Fruit fly (Drosophila melanogaster): Measurements from ENCODE around the gene Gtpx.

Gtpx gene

dm6 chr3L:3325925-3326903 is at the start of gene Gtpx (continued):
- TF ChIP-seq CG15696 (tag; optimal IDR thresholded peaks at IDR 0.05) (no peak), ac (GFP tag; optimal IDR thresholded peaks at IDR 0.05) (no peak), CG7372 (GFP tag; IDR thresholded peaks at IDR 0.05) (no peak), wek (GFP tag; optimal IDR thresholded peaks at IDR 0.05) (no peak), Pdp1 (GFP tag; optimal IDR thresholded peaks at IDR 0.05) (peak; percentile 55 to 81), CG14965 (GFP tag; optimal IDR thresholded peaks at IDR 0.05; ENCODE audit: borderline replicate concordance) (no peak), bowl (GFP tag; IDR thresholded peaks at IDR 0.05) (no peak), ken (GFP tag; IDR thresholded peaks at IDR 0.05) (0 out of 3 replicates have a peak, but pooled peaks have one; percentile 4), ro (GFP tag; IDR thresholded peaks at IDR 0.05) (no peak), HLH3B (GFP tag; IDR thresholded peaks at IDR 0.05) (no peak), CG17385 (GFP tag; optimal IDR thresholded peaks at IDR 0.05) (peak; percentile 49), Neu2 (GFP tag; optimal IDR thresholded peaks at IDR 0.05; ENCODE audit: borderline replicate concordance) (no peak), H15 (GFP tag; IDR thresholded peaks at IDR 0.05) (no peak), CG17361 (GFP tag; IDR thresholded peaks at IDR 0.05) (peak; percentile 66; the same call in 2 of the 3 replicates), CG7556 (GFP tag; optimal IDR thresholded peaks at IDR 0.05) (peak; percentile 8), Lim3 (GFP tag; IDR thresholded peaks at IDR 0.05) (no peak), CG4404 (GFP tag; IDR thresholded peaks at IDR 0.05) (no peak), CG9437 (GFP tag; optimal IDR thresholded peaks at IDR 0.05) (no peak), dysf (GFP tag; IDR thresholded peaks at IDR 0.05) (peak; percentile 28; the same call in 1 of the 3 replicates), phol (tag; optimal IDR thresholded peaks at IDR 0.05) (peak; percentile 57), CG12071 (GFP tag; optimal IDR thresholded peaks at IDR 0.05) (no peak), CG15479 (GFP tag; optimal IDR thresholded peaks at IDR 0.05) (no peak), CG2129 (GFP tag; IDR thresholded peaks at IDR 0.05; ENCODE audit: partially characterized antibody) (no peak), mam (GFP tag; optimal IDR thresholded peaks at IDR 0.05) (peak; percentile 63), pum (GFP tag; optimal IDR thresholded peaks at IDR 0.05) (no peak), CG4282 (GFP tag; optimal IDR thresholded peaks at IDR 0.05) (no peak), row (GFP tag; IDR thresholded peaks at IDR 0.05) (peak; percentile 81), bsh (GFP tag; optimal IDR thresholded peaks at IDR 0.05) (peak; percentile 25 to 57), ssp (GFP tag; IDR thresholded peaks at IDR 0.05) (no peak), CG15073 (GFP tag; optimal IDR thresholded peaks at IDR 0.05) (no peak), bigmax (GFP tag; optimal IDR thresholded peaks at IDR 0.05) (no peak), CG16779 (GFP tag; IDR thresholded peaks at IDR 0.05) (no peak), Dll (GFP tag; IDR thresholded peaks at IDR 0.05; ENCODE audit: partially characterized antibody) (peak; percentile 51; the same call in 2 of the 4 replicates), Dek (tag; optimal IDR thresholded peaks at IDR 0.05) (peak; percentile 37), ranshi (GFP tag; IDR thresholded peaks at IDR 0.05) (no peak), CTCF (GFP tag; optimal IDR thresholded peaks at IDR 0.05) (no peak), CG18619 (GFP tag; optimal IDR thresholded peaks at IDR 0.05) (peak; percentile 46), Abd-B (GFP tag; optimal IDR thresholded peaks at IDR 0.05) (peak; percentile 76), Nf-YB (GFP tag; optimal IDR thresholded peaks at IDR 0.05) (no peak), ttk (GFP tag; IDR thresholded peaks at IDR 0.05) (no peak), Camta (GFP tag; optimal IDR thresholded peaks at IDR 0.05) (no peak), CG2120 (GFP tag; optimal IDR thresholded peaks at IDR 0.05) (peak; percentile 62), D19B (GFP tag; optimal IDR thresholded peaks at IDR 0.05) (no peak), CG10209 (GFP tag; optimal IDR thresholded peaks at IDR 0.05) (peak; percentile 25), cg (GFP tag; optimal IDR thresholded peaks at IDR 0.05) (peak; percentile 71), CG8765 (GFP tag; IDR thresholded peaks at IDR 0.05) (no peak), CG15601 (tag; optimal IDR thresholded peaks at IDR 0.05) (peak; percentile 48), CG2889 (GFP tag; IDR thresholded peaks at IDR 0.05) (no peak), CG6254 (GFP tag; optimal IDR thresholded peaks at IDR 0.05) (no peak)
